Worm (Caenorhabditis elegans) whole organism, L1 larva: ENCODE measurements around the gene T13H5.1.

ENCODE experiments used
- blmp-1 ChIP-seq: fragments of 150-350 bp; optimal IDR thresholded peaks from 2 replicates; lab custom pipeline; 2014; ENCODE audit warnings: missing biosample characterization, missing genetic modification characterization
- hlh-4 ChIP-seq: sonication (generic microtip); optimal IDR thresholded peaks from 2 replicates; lab custom pipeline; 2016; ENCODE audit warnings: mild to moderate bottlenecking, missing genetic modification characterization, missing compliant biosample characterization
- lsy-2 ChIP-seq, 2 experiments: fragments of 150-350 bp; optimal IDR thresholded peaks; 2 replicates each; lab custom pipeline; 2014; ENCODE audit warnings: missing biosample characterization in 2 of 2, missing genetic modification characterization in 2 of 2
- snpc-4 ChIP-seq: fragments of 150-350 bp; optimal IDR thresholded peaks from 2 replicates; lab custom pipeline; 2014; ENCODE audit warnings: missing biosample characterization, missing genetic modification characterization
- ztf-11 ChIP-seq, 2 experiments: sonication (generic microtip); optimal IDR thresholded peaks; 2 replicates each; lab custom pipeline; 2016 to 2017; ENCODE audit warnings: missing genetic modification characterization in 2 of 2, missing biosample characterization in 1 of 2, missing compliant biosample characterization in 1 of 2

DNA sequence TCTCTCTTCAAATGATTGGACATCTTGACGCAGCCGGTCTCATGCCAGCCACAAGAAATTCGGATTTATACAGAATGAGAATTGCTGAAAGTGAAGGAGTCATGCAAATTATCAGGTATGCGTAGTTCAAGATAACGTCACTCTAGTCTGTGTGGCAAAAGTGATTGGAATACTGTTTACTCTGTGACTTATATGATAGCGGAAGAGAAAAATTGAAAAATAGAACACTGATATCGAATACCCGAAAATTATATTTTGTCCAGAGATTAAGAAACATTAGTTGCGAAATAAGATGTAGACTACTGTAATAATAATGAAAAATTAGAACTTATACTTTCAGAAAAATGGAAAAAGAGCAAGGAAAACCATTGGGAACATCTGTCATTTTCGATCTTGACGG lies 6.7 kb upstream of the T13H5.1 start:
- TF ChIP-seq hlh-4 (tag; lab: Kevin White, UChicago) (no peak), snpc-4 (tag; lab: Kevin White, UChicago) (no peak), ztf-11 (tag; optimal IDR thresholded peaks at IDR 0.05; lab: Kevin White, UChicago) (no peak), lsy-2 (tag; optimal IDR thresholded peaks at IDR 0.05; lab: Kevin White, UChicago) (no peak), blmp-1 (tag; lab: Kevin White, UChicago) (no peak)
